Worm (Caenorhabditis elegans): Measurements from ENCODE around the gene sri-74.
A peak's percentile ranks its signal among the peaks of the same experiment; 100 is the strongest.
"Not testable (repeated sequence)": the region's sequence is repeated elsewhere in the genome, so short reads cannot be mapped to it uniquely, and the experiment has no call there.

The sri-74 gene

DNA sequence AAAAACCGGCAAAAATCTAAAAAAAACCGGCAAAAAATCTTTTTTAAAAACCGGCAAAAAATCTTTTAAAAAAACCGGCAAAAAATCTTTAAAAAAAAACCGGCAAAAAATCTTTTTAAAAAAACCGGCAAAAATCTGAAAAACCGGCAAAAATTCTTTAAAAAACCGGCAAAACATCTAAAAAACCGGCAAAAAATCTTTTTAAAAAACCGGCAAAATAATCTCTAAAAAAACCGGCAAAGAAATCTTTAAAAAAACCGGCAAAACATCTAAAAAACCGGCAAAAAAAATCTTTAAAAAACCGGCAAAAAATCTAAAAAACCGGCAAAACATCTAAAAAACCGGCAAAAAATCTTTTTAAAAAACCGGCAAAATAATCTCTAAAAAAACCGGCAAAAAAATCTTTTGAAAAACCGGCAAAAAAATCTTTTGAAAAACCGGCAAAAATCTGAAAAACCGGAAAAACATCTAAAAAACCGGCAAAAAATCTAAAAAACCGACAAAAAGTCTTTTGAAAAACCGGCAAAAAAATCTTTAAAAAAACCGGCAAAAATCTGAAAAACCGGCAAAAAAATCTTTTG, 12.5 kb downstream of the sri-74 start:
- TF ChIP-seq nhr-67 (tag; optimal IDR thresholded peaks at IDR 0.05) = peak; percentile 34
- peak; percentile 32 for TF ChIP-seq nhr-12 (tag; optimal IDR thresholded peaks at IDR 0.05)
- TF ChIP-seq nhr-28 (tag; optimal IDR thresholded peaks at IDR 0.05) = peak; percentile 14
- peak; percentile 8 for TF ChIP-seq mdl-1 (tag; optimal IDR thresholded peaks at IDR 0.05)

DNA sequence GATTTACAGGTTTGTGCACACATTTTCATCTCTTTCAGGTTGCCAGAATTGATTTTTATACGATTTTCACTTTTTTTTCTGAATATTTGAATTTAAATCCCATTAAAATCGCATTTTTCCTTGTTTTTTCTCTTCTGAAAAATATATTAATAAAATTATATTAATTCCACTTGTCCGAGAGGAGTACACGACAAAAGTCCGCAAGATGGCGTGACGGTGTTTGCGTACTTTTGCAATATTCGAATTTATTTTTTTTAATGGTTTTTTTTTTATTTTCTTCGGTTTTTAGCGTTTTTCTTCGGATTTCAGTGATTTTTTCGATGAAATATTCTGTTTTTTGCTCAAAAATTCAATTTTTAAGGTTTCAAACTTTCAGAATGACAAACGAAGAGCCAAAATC, 18.0 kb downstream of the sri-74 start, which contains the start of gene usp-39:
TSS of gene usp-39 (plus strand) at position 377 of the 400 bp plus-strand sequence.
- TF ChIP-seq snpc-4 (tag; optimal IDR thresholded peaks at IDR 0.05) (peak; percentile 83), egl-5 (tag; optimal IDR thresholded peaks at IDR 0.05) (peak; percentile 84), nhr-23 (tag; optimal IDR thresholded peaks at IDR 0.05) (peak; percentile 88), nfya-1 (tag; optimal IDR thresholded peaks at IDR 0.05; ENCODE audit: insufficient read depth) (peak; percentile 75), fkh-10 (GFP tag; optimal IDR thresholded peaks at IDR 0.05) (peak; percentile 53), hmg-11 (tag; optimal IDR thresholded peaks at IDR 0.05) (peak; percentile 88), ceh-28 (tag; optimal IDR thresholded peaks at IDR 0.05) (peak; percentile 53), lin-39 (tag; optimal IDR thresholded peaks at IDR 0.05) (peak; percentile 6), lin-15B (tag; optimal IDR thresholded peaks at IDR 0.05) (peak; percentile 89), ceh-82 (tag; optimal IDR thresholded peaks at IDR 0.05) (peak; percentile 45), ztf-11 (tag; optimal IDR thresholded peaks at IDR 0.05) (no peak), elt-2 (tag; optimal IDR thresholded peaks at IDR 0.05) (peak; percentile 55), nhr-25 (tag; optimal IDR thresholded peaks at IDR 0.05) (no peak), pqm-1 (tag; optimal IDR thresholded peaks at IDR 0.05) (peak; percentile 5), unc-62 (GFP tag; optimal IDR thresholded peaks at IDR 0.05) (peak; percentile 12), jun-1 (tag; optimal IDR thresholded peaks at IDR 0.05) (peak; percentile 45), nhr-77 (tag; optimal IDR thresholded peaks at IDR 0.05) (no peak), pha-4 (tag; optimal IDR thresholded peaks at IDR 0.05) (peak; percentile 85), aly-2 (tag; optimal IDR thresholded peaks at IDR 0.05) (no peak), lsy-12 (tag; optimal IDR thresholded peaks at IDR 0.05) (no peak), R02D3.7 (tag; optimal IDR thresholded peaks at IDR 0.05) (peak; percentile 69), nhr-12 (tag; optimal IDR thresholded peaks at IDR 0.05) (no peak), skn-1 (tag; optimal IDR thresholded peaks at IDR 0.05) (peak; percentile 0)

DNA sequence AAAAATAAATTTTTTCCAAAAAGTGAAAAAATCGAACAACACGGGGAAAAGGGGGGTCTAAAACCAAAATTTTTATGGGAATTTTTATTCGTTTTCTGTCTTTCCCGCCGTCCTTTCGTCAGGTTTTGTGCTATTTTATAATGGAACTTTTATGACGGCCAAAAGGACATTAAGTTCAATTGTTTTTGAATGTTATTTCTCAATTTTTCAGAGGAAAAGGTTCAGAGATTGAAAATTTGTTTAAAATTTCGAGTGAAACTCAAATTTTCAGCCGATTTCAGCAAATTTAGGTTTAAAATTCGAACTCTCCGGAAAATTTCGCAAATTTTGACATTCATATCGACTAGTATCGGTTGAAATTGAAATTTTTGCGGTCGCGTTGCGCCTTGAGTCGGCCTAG, 19.0 kb downstream of the sri-74 start, which contains the start of gene nep-18:
TSS of gene nep-18 (minus strand) at position 101 of the 400 bp plus-strand sequence.
- no peak for TF ChIP-seq nhr-77 (tag; optimal IDR thresholded peaks at IDR 0.05)
- TF ChIP-seq egl-5 (tag; optimal IDR thresholded peaks at IDR 0.05) = no peak
- TF ChIP-seq nhr-67 (tag; optimal IDR thresholded peaks at IDR 0.05) = no peak
- no peak for TF ChIP-seq fkh-2 (tag; optimal IDR thresholded peaks at IDR 0.05)
- no peak for TF ChIP-seq sea-2 (GFP tag; optimal IDR thresholded peaks at IDR 0.05)
- TF ChIP-seq nhr-237 (tag; optimal IDR thresholded peaks at IDR 0.05) = no peak
- TF ChIP-seq nhr-43 (tag; optimal IDR thresholded peaks at IDR 0.05; ENCODE audit: poor library complexity, severe bottlenecking) = no peak
- TF ChIP-seq lsy-12 (tag; optimal IDR thresholded peaks at IDR 0.05) = no peak
- no peak for TF ChIP-seq eor-1 (tag; optimal IDR thresholded peaks at IDR 0.05)

DNA sequence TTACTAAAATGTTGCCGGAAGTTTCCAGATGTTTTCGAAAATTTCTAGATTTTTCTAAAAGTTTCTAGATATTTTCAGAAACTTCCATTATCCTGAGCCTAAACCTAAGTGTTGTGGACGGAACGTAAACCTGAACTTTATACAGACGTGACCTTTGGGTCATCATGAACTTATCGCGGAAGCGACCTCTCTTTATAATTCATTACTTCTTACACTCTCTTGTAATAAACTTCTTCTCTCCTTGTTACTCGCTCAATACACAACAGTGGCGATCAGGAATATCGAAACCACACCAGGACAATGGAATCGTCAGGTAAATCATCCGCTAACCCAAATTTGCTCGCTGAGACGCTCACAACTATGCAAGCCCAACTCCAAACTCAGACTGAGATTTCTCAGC, 29.3 kb downstream of the sri-74 start, which contains the start of gene K02F6.1:
TSS of gene K02F6.1 (plus strand) at position 301 of the 400 bp plus-strand sequence.
- TF ChIP-seq ceh-9, tbx-2, zag-1 (tag; optimal IDR thresholded peaks at IDR 0.05): not testable (repeated sequence)

DNA sequence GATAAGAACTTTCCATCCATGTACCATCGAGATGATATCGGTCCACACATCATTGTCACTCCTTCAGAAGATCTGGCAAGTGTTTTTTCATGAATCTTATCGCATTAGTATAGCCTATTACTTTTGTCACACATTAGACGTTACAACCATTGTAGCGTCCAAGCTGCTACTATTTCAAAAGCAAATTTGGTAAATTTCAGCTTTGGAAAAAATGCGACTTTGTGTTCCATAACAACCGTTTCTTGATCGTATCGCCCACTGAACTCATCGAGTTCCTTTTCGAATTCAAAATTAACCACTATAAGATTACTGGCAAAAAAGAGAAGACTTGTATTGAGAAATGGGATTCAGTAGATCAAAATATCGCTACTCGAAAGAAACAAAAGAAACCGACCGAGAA, 29.9 kb downstream of the sri-74 start:
- no peak for TF ChIP-seq ZK546.5 (tag; optimal IDR thresholded peaks at IDR 0.05)
- no peak for TF ChIP-seq zag-1 (tag; optimal IDR thresholded peaks at IDR 0.05)
- no peak for TF ChIP-seq unc-62 (GFP tag; optimal IDR thresholded peaks at IDR 0.05)
- no peak for TF ChIP-seq ztf-4 (tag; optimal IDR thresholded peaks at IDR 0.05)
- no peak for TF ChIP-seq daf-12 (tag; optimal IDR thresholded peaks at IDR 0.05)
- no peak for TF ChIP-seq nhr-76 (tag; optimal IDR thresholded peaks at IDR 0.05)
- TF ChIP-seq mml-1 (tag; optimal IDR thresholded peaks at IDR 0.05) = no peak
- no peak for TF ChIP-seq fkh-2 (tag; optimal IDR thresholded peaks at IDR 0.05)

All from whole organism, L3 larva.